Worm (Caenorhabditis elegans) whole organism, late embryonic: ENCODE results near the gene ZK370.6.

Experiments
- C08G9.2 ChIP-seq: sonication (generic microtip); optimal IDR thresholded peaks from 2 replicates; lab custom pipeline; 2016; ENCODE audit warnings: mild to moderate bottlenecking, missing genetic modification characterization, moderate library complexity, missing compliant biosample characterization
- C38D4.7 ChIP-seq: fragments of 200-800 bp; sonication (Bioruptor generic); optimal IDR thresholded peaks from 2 replicates; lab custom pipeline; 2018; ENCODE audit warnings: mild to moderate bottlenecking, missing genetic modification characterization, moderate library complexity, missing compliant biosample characterization
- F13H6.1 ChIP-seq: sonication (generic microtip); optimal IDR thresholded peaks from 2 replicates; lab custom pipeline; 2016; ENCODE audit warnings: missing genetic modification characterization, missing compliant biosample characterization
- K02D7.2 ChIP-seq: sonication (generic microtip); optimal IDR thresholded peaks from 2 replicates; lab custom pipeline; 2017; ENCODE audit warnings: mild to moderate bottlenecking, missing genetic modification characterization, missing compliant biosample characterization
- K09A11.1 ChIP-seq: sonication (generic microtip); optimal IDR thresholded peaks from 2 replicates; lab custom pipeline; 2017; ENCODE audit warnings: antibody characterized with exemption, mild to moderate bottlenecking, missing genetic modification characterization, missing compliant biosample characterization; ENCODE audit not compliant: insufficient read depth
- ama-1 ChIP-seq: fragments of 150-350 bp; optimal IDR thresholded peaks from 2 replicates; lab custom pipeline; 2014
- ceh-14 ChIP-seq: sonication (generic microtip); optimal IDR thresholded peaks from 2 replicates; lab custom pipeline; 2016; ENCODE audit warnings: missing genotype, missing genetic modification characterization, missing compliant biosample characterization
- ceh-18 ChIP-seq: sonication (generic microtip); optimal IDR thresholded peaks from 2 replicates; lab custom pipeline; 2016; ENCODE audit warnings: missing genetic modification characterization, missing compliant biosample characterization
- ceh-2 ChIP-seq: sonication (generic microtip); optimal IDR thresholded peaks from 2 replicates; lab custom pipeline; 2016; ENCODE audit warnings: missing genotype, missing genetic modification characterization, missing compliant biosample characterization
- ceh-30 ChIP-seq: fragments of 150-350 bp; optimal IDR thresholded peaks from 2 replicates; lab custom pipeline; 2014; ENCODE audit warnings: missing biosample characterization, missing genetic modification characterization
- ceh-34 ChIP-seq: sonication (generic microtip); optimal IDR thresholded peaks from 2 replicates; lab custom pipeline; 2016; ENCODE audit warnings: mild to moderate bottlenecking, missing genetic modification characterization, missing compliant biosample characterization
- ceh-6 ChIP-seq: fragments of 200-800 bp; sonication (Bioruptor generic); optimal IDR thresholded peaks from 2 replicates; lab custom pipeline; 2018; ENCODE audit warnings: mild to moderate bottlenecking, missing genetic modification characterization, missing compliant biosample characterization
- ceh-9 ChIP-seq: sonication (generic microtip); optimal IDR thresholded peaks from 2 replicates; lab custom pipeline; 2016; ENCODE audit warnings: mild to moderate bottlenecking, missing genetic modification characterization, inconsistent platforms, missing compliant biosample characterization
- che-1 ChIP-seq: sonication (generic microtip); optimal IDR thresholded peaks from 2 replicates; lab custom pipeline; 2016; ENCODE audit warnings: mild to moderate bottlenecking, missing genetic modification characterization, missing compliant biosample characterization
- dmd-4 ChIP-seq: sonication (generic microtip); optimal IDR thresholded peaks from 2 replicates; lab custom pipeline; 2016; ENCODE audit warnings: borderline replicate concordance, missing genetic modification characterization, missing compliant biosample characterization
- dve-1 ChIP-seq: sonication (generic microtip); optimal IDR thresholded peaks from 2 replicates; lab custom pipeline; 2017; ENCODE audit warnings: antibody characterized with exemption, mild to moderate bottlenecking, missing genetic modification characterization, missing compliant biosample characterization
- elt-2 ChIP-seq: sonication (generic microtip); optimal IDR thresholded peaks from 2 replicates; lab custom pipeline; 2016; ENCODE audit warnings: missing genetic modification reagents, missing genetic modification characterization, missing compliant biosample characterization
- elt-4 ChIP-seq: sonication (generic microtip); optimal IDR thresholded peaks from 2 replicates; lab custom pipeline; 2016; ENCODE audit warnings: missing genetic modification characterization, missing compliant biosample characterization
- ets-4 ChIP-seq: sonication (generic microtip); optimal IDR thresholded peaks from 2 replicates; lab custom pipeline; 2016; ENCODE audit warnings: missing genetic modification characterization, missing compliant biosample characterization
- eyg-1 ChIP-seq: sonication (generic microtip); optimal IDR thresholded peaks from 2 replicates; lab custom pipeline; 2016; ENCODE audit warnings: missing genotype, missing genetic modification characterization, missing compliant biosample characterization
- fax-1 ChIP-seq: sonication (generic microtip); optimal IDR thresholded peaks from 2 replicates; lab custom pipeline; 2016; ENCODE audit warnings: missing genotype, missing genetic modification characterization, missing compliant biosample characterization
- fkh-10 ChIP-seq: fragments of 150-350 bp; optimal IDR thresholded peaks from 2 replicates; lab custom pipeline; 2014; ENCODE audit warnings: missing biosample characterization, missing genetic modification reagents, missing genetic modification characterization
- fkh-6 ChIP-seq: sonication (generic microtip); optimal IDR thresholded peaks from 2 replicates; lab custom pipeline; 2016; ENCODE audit warnings: missing genetic modification characterization, missing compliant biosample characterization
- gmeb-2 ChIP-seq: sonication (generic microtip); optimal IDR thresholded peaks from 2 replicates; lab custom pipeline; 2016; ENCODE audit warnings: missing genetic modification characterization, inconsistent platforms, missing compliant biosample characterization
- hlh-15 ChIP-seq: sonication (generic microtip); optimal IDR thresholded peaks from 2 replicates; lab custom pipeline; 2016; ENCODE audit warnings: missing genetic modification characterization, missing compliant biosample characterization
- hlh-30 ChIP-seq: sonication (generic microtip); optimal IDR thresholded peaks from 2 replicates; lab custom pipeline; 2017; ENCODE audit warnings: antibody characterized with exemption, missing genetic modification characterization, missing compliant biosample characterization; ENCODE audit not compliant: insufficient read depth
- lin-11 ChIP-seq: fragments of 200-800 bp; sonication (Bioruptor generic); optimal IDR thresholded peaks from 2 replicates; lab custom pipeline; 2018; ENCODE audit warnings: mild to moderate bottlenecking, missing genetic modification characterization, missing compliant biosample characterization
- madf-2 ChIP-seq: sonication (generic microtip); optimal IDR thresholded peaks from 2 replicates; lab custom pipeline; 2017; ENCODE audit warnings: missing genetic modification characterization, missing compliant biosample characterization
- mec-3 ChIP-seq: sonication (generic microtip); optimal IDR thresholded peaks from 2 replicates; lab custom pipeline; 2016; ENCODE audit warnings: borderline replicate concordance, missing genetic modification characterization, missing compliant biosample characterization
- nhr-232 ChIP-seq: sonication (generic microtip); optimal IDR thresholded peaks from 2 replicates; lab custom pipeline; 2016; ENCODE audit warnings: missing genetic modification characterization, missing compliant biosample characterization
- npax-4 ChIP-seq: sonication (generic microtip); optimal IDR thresholded peaks from 2 replicates; lab custom pipeline; 2016; ENCODE audit warnings: missing genetic modification characterization, missing compliant biosample characterization
- odd-2 ChIP-seq: sonication (generic microtip); optimal IDR thresholded peaks from 2 replicates; lab custom pipeline; 2017; ENCODE audit warnings: antibody characterized with exemption, mild to moderate bottlenecking, missing genetic modification characterization, missing compliant biosample characterization
- pqm-1 ChIP-seq: sonication (generic microtip); optimal IDR thresholded peaks from 2 replicates; lab custom pipeline; 2016; ENCODE audit warnings: missing genetic modification characterization, missing compliant biosample characterization
- pros-1 ChIP-seq: fragments of 150-350 bp; optimal IDR thresholded peaks from 2 replicates; lab custom pipeline; 2014; ENCODE audit warnings: missing biosample characterization, missing genetic modification reagents, missing genetic modification characterization
- rnt-1 ChIP-seq: sonication (generic microtip); optimal IDR thresholded peaks from 2 replicates; lab custom pipeline; 2016; ENCODE audit warnings: missing genetic modification characterization, missing compliant biosample characterization
- sox-4 ChIP-seq: sonication (generic microtip); optimal IDR thresholded peaks from 2 replicates; lab custom pipeline; 2017; ENCODE audit warnings: mild to moderate bottlenecking, missing genetic modification characterization, inconsistent platforms, missing compliant biosample characterization
- tbx-2 ChIP-seq: sonication (generic microtip); optimal IDR thresholded peaks from 2 replicates; lab custom pipeline; 2016; ENCODE audit warnings: missing genetic modification characterization, missing compliant biosample characterization
- unc-3 ChIP-seq, 2 experiments: fragments of 200-800 bp in 1 of 2; sonication (Bioruptor generic) in 1 of 2; sonication (generic microtip) in 1 of 2; conservative IDR thresholded peaks in 1 of 2; optimal IDR thresholded peaks in 1 of 2; 2 replicates each; pipeline versions ENCODE4 v1.3.6 to Lab custom; 2016 to 2022; ENCODE audit warnings: missing compliant biosample characterization in 2 of 2, missing genetic modification characterization in 2 of 2, missing genetic modification reagents in 1 of 2
- unc-42 ChIP-seq: sonication (generic microtip); optimal IDR thresholded peaks from 2 replicates; lab custom pipeline; 2016; ENCODE audit warnings: missing genotype, missing genetic modification characterization, missing compliant biosample characterization
- unc-55 ChIP-seq: sonication (generic microtip); optimal IDR thresholded peaks from 2 replicates; lab custom pipeline; 2017; ENCODE audit warnings: missing biosample characterization, missing genetic modification reagents, missing genetic modification characterization

The ZK370.6 gene

DNA sequence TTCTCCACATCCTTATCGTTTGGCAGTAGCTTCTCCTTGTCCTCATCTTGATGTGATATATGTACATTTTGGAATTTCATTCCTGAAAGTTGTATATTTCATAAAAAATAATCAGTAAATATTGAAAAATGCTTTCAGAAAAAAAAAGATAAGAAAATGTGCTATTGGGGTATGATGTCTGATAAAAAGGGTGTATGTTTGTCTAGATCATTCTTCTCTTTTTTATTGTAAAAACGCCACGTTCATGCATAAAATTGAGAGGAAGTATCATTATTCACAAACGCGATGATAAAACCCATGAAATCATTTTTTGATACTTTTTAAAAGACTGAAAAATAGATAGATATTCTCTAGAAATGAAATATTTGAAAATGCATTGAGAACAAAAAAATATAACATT is 5.0 kb upstream of the ZK370.6 start:
- TF ChIP-seq odd-2 (no peak), elt-2 (peak; percentile 75)

DNA sequence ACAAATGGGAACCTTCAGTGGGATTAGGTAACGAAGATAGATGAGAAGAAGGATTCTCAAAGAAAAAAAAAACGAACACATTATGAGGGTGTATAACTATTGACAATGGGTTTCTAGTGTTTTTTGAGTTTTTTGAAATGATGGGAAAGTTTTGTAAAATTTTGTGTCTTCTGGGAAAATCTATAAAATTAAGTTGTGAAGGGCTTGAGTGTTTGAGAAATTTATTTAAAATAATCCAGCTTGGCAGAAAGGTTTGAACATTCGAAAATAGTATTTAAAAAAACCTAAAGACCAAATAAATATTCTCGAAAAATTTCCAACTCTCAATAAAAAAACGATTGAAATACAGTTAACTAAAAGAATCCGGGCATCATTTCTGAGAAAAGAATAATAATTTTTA is 1.6 kb upstream of the ZK370.6 start:
- TF ChIP-seq dve-1 (no peak), ama-1 (lab: Kevin White, UChicago) (no peak), K09A11.1 (tag; lab: Kevin White, UChicago) (no peak), K02D7.2 (no peak), unc-3 (GFP tag; conservative IDR thresholded peaks at IDR 0.05; lab: Robert Waterston, UW) (no peak), unc-3 (tag; optimal IDR thresholded peaks at IDR 0.05; lab: Kevin White, UChicago) (no peak), madf-2 (tag; lab: Kevin White, UChicago) (no peak), ceh-18 (no peak), unc-42 (tag; lab: Kevin White, UChicago) (no peak), ceh-34 (tag; lab: Kevin White, UChicago) (no peak), pros-1 (tag; lab: Kevin White, UChicago) (no peak), fax-1 (tag; lab: Kevin White, UChicago) (no peak), ets-4 (tag; lab: Kevin White, UChicago) (no peak), ceh-2 (tag; lab: Kevin White, UChicago) (no peak)

DNA sequence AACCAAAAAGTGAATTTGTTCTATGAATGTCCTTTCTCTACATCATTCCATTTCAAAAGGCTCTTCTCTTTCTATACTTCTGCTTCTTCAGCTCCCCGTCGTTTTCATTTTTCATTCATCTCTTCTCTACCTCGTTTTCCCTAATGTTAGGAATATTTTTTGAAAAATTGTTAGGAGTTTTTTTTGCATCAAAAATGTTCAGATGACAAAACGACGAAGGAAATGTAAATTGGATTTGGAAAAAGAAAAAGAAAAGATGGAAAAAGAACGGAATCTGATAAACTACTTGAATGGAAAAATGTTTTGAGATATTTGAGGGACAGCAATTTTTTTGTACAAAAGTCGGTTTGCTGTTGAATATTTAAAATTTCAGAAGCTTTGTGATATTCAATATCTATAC is 1.1 kb upstream of the ZK370.6 start:
- TF ChIP-seq sox-4 (no peak), nhr-232 (tag; lab: Kevin White, UChicago) (no peak), fkh-10 (GFP tag; lab: Kevin White, UChicago) (no peak), pqm-1 (no peak), ceh-6 (GFP tag; lab: Kevin White, UChicago) (no peak), fkh-6 (tag; lab: Kevin White, UChicago) (no peak), ama-1 (lab: Kevin White, UChicago) (no peak), hlh-15 (tag; lab: Kevin White, UChicago) (no peak), elt-4 (tag; lab: Kevin White, UChicago) (no peak), C08G9.2 (tag; lab: Kevin White, UChicago) (no peak), ceh-9 (tag; lab: Kevin White, UChicago) (no peak), che-1 (tag; lab: Kevin White, UChicago) (no peak), mec-3 (tag; lab: Kevin White, UChicago) (no peak), dmd-4 (tag; lab: Kevin White, UChicago) (no peak), F13H6.1 (tag; lab: Kevin White, UChicago) (no peak), lin-11 (tag; lab: Kevin White, UChicago) (no peak), rnt-1 (tag; lab: Kevin White, UChicago) (no peak), ceh-34 (tag; lab: Kevin White, UChicago) (no peak)

DNA sequence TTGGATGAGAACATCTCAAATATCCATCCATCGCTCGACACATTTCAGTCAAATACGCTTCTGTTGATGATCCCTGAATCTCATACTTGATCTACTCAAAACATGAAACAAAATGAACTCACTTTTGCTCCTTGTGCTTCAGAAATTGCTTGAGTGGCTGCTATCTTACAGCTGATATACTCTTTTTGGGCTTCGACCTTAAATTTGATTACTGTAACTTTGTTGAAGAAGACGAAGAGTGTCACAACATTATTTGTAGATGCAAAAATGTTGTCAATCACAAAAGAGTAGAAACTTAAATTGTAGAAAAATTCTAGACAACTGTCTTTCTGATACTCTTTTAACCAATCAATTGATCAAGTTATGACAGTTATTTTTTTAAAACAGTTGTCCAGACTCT is 1.1 kb downstream of the ZK370.6 start:
- TF ChIP-seq ceh-30 (tag; lab: Kevin White, UChicago) (no peak), ets-4 (tag; lab: Kevin White, UChicago) (no peak), dve-1 (no peak), tbx-2 (tag; lab: Kevin White, UChicago) (no peak), npax-4 (tag; lab: Kevin White, UChicago) (no peak), mec-3 (tag; lab: Kevin White, UChicago) (no peak), ceh-9 (tag; lab: Kevin White, UChicago) (no peak)

DNA sequence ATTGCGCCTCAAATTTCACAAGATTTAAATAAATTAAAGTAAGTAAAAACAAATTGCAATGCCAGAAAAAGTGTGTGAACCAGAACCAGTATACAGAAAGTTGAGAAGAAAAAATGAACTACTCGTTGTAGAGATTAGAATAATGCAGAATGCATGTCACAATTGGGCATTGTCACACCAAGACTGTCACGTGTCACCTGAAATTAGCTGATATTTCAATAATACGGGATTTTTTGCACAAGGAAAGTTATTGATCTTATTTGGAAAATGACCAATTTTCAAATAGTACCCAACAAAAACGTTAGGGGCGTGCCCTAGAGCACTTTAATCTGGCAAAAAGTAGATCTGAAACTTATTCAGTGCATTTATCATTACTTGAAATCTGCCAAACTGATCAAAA is 1.7 kb downstream of the ZK370.6 start:
- TF ChIP-seq hlh-15 (tag; lab: Kevin White, UChicago): no peak
- no peak for TF ChIP-seq hlh-30
- TF ChIP-seq ceh-6 (GFP tag; lab: Kevin White, UChicago): no peak
- TF ChIP-seq unc-55 (GFP tag; lab: Kevin White, UChicago): no peak
- TF ChIP-seq ceh-14: no peak
- TF ChIP-seq ceh-30 (tag; lab: Kevin White, UChicago): no peak
- TF ChIP-seq eyg-1 (tag; lab: Kevin White, UChicago): no peak
- no peak for TF ChIP-seq fax-1 (tag; lab: Kevin White, UChicago)
- no peak for TF ChIP-seq ets-4 (tag; lab: Kevin White, UChicago)
- TF ChIP-seq C38D4.7 (GFP tag; lab: Kevin White, UChicago): no peak
- no peak for TF ChIP-seq F13H6.1 (tag; lab: Kevin White, UChicago)
- no peak for TF ChIP-seq gmeb-2 (tag; lab: Kevin White, UChicago)
